Worm (Caenorhabditis elegans) whole organism, L2 larva: ENCODE results near the gene K02E7.7.
"Not testable (repeated sequence)": the region's sequence is repeated elsewhere in the genome, so short reads cannot be mapped to it uniquely, and the experiment has no call there.

Experiments
- C34F6.9 ChIP-seq: fragments of 150-350 bp; optimal IDR thresholded peaks from 2 replicates; lab custom pipeline; 2014; ENCODE audit warnings: missing biosample characterization, missing genetic modification characterization
- R02D3.7 ChIP-seq: fragments of 150-350 bp; optimal IDR thresholded peaks from 2 replicates; lab custom pipeline; 2014; ENCODE audit warnings: missing biosample characterization, missing genetic modification characterization
- Y55F3AM.14 ChIP-seq: fragments of 200-800 bp; sonication (Bioruptor generic); optimal IDR thresholded peaks from 2 replicates; lab custom pipeline; 2018; ENCODE audit warnings: mild to moderate bottlenecking, missing genetic modification characterization, missing compliant biosample characterization
- ZK546.5 ChIP-seq: sonication (generic microtip); optimal IDR thresholded peaks from 2 replicates; lab custom pipeline; 2017; ENCODE audit warnings: missing biosample characterization, missing genetic modification characterization
- alr-1 ChIP-seq: fragments of 150-350 bp; optimal IDR thresholded peaks from 2 replicates; lab custom pipeline; 2014; ENCODE audit warnings: missing biosample characterization, missing genetic modification characterization
- aly-2 ChIP-seq: fragments of 150-350 bp; optimal IDR thresholded peaks from 2 replicates; lab custom pipeline; 2014; ENCODE audit warnings: missing biosample characterization, missing genetic modification characterization
- ama-1 ChIP-seq: fragments of 150-350 bp; optimal IDR thresholded peaks from 2 replicates; lab custom pipeline; 2018; ENCODE audit warnings: inconsistent platforms
- blmp-1 ChIP-seq: sonication (generic microtip); optimal IDR thresholded peaks from 2 replicates; lab custom pipeline; 2017; ENCODE audit warnings: missing genetic modification characterization, mild to moderate bottlenecking, missing compliant biosample characterization, antibody characterized with exemption, moderate library complexity; ENCODE audit not compliant: insufficient read depth
- ceh-16 ChIP-seq: fragments of 150-350 bp; optimal IDR thresholded peaks from 2 replicates; lab custom pipeline; 2014; ENCODE audit warnings: missing biosample characterization, missing genetic modification characterization
- ceh-82 ChIP-seq: fragments of 150-350 bp; optimal IDR thresholded peaks from 2 replicates; lab custom pipeline; 2014; ENCODE audit warnings: missing biosample characterization, missing genetic modification characterization
- egl-27 ChIP-seq: sonication (generic microtip); optimal IDR thresholded peaks from 3 replicates; lab custom pipeline; 2017; ENCODE audit warnings: missing biosample characterization, missing genetic modification reagents, missing genetic modification characterization
- fos-1 ChIP-seq: fragments of 150-350 bp; optimal IDR thresholded peaks from 2 replicates; lab custom pipeline; 2014; ENCODE audit warnings: missing biosample characterization, missing genetic modification characterization
- gmeb-1 ChIP-seq: fragments of 150-350 bp; optimal IDR thresholded peaks from 2 replicates; lab custom pipeline; 2014; ENCODE audit warnings: missing biosample characterization, missing genetic modification characterization
- lin-11 ChIP-seq: fragments of 150-350 bp; sonication (generic microtip); optimal IDR thresholded peaks from 2 replicates; lab custom pipeline; 2014; ENCODE audit warnings: missing biosample characterization, missing genetic modification characterization, inconsistent platforms, mixed read lengths
- lin-39 ChIP-seq: fragments of 150-350 bp; optimal IDR thresholded peaks from 2 replicates; lab custom pipeline; 2014; ENCODE audit warnings: missing biosample characterization, missing genetic modification reagents, missing genetic modification characterization
- mbf-1 ChIP-seq: sonication (generic microtip); optimal IDR thresholded peaks from 2 replicates; lab custom pipeline; 2017; ENCODE audit warnings: missing biosample characterization, missing genetic modification characterization
- nhr-12 ChIP-seq: fragments of 150-350 bp; optimal IDR thresholded peaks from 2 replicates; lab custom pipeline; 2014; ENCODE audit warnings: missing biosample characterization, missing genetic modification characterization
- nhr-129 ChIP-seq: fragments of 150-350 bp; optimal IDR thresholded peaks from 2 replicates; lab custom pipeline; 2014; ENCODE audit warnings: missing biosample characterization, missing genetic modification characterization
- nhr-21 ChIP-seq: fragments of 150-350 bp; optimal IDR thresholded peaks from 2 replicates; lab custom pipeline; 2014; ENCODE audit warnings: missing biosample characterization, missing genetic modification characterization
- nhr-25 ChIP-seq: fragments of 150-350 bp; sonication (generic microtip); optimal IDR thresholded peaks from 3 replicates; lab custom pipeline; 2014; ENCODE audit warnings: missing biosample characterization, missing genetic modification characterization
- nhr-6 ChIP-seq: fragments of 150-350 bp; optimal IDR thresholded peaks from 2 replicates; lab custom pipeline; 2014; ENCODE audit warnings: missing biosample characterization, missing genetic modification characterization
- nhr-77 ChIP-seq: fragments of 150-350 bp; optimal IDR thresholded peaks from 2 replicates; lab custom pipeline; 2014; ENCODE audit warnings: missing biosample characterization, missing genetic modification characterization
- sma-9 ChIP-seq, 2 experiments: fragments of 150-350 bp in 1 of 2; sonication (generic microtip) in 1 of 2; optimal IDR thresholded peaks; 2 replicates each; lab custom pipeline; 2014 to 2016; ENCODE audit warnings: missing genetic modification characterization in 2 of 2, mild to moderate bottlenecking in 1 of 2, missing biosample characterization in 1 of 2, missing compliant biosample characterization in 1 of 2, missing genetic modification reagents in 1 of 2, moderate library complexity in 1 of 2
- snpc-4 ChIP-seq: fragments of 150-350 bp; optimal IDR thresholded peaks from 2 replicates; lab custom pipeline; 2014; ENCODE audit warnings: missing biosample characterization, missing genetic modification characterization
- zag-1 ChIP-seq: fragments of 150-350 bp; optimal IDR thresholded peaks from 2 replicates; lab custom pipeline; 2014; ENCODE audit warnings: missing biosample characterization, missing genetic modification characterization
- ztf-11 ChIP-seq: sonication (generic microtip); optimal IDR thresholded peaks from 2 replicates; lab custom pipeline; 2017; ENCODE audit warnings: missing biosample characterization, missing genetic modification characterization

K02E7.7 gene

DNA sequence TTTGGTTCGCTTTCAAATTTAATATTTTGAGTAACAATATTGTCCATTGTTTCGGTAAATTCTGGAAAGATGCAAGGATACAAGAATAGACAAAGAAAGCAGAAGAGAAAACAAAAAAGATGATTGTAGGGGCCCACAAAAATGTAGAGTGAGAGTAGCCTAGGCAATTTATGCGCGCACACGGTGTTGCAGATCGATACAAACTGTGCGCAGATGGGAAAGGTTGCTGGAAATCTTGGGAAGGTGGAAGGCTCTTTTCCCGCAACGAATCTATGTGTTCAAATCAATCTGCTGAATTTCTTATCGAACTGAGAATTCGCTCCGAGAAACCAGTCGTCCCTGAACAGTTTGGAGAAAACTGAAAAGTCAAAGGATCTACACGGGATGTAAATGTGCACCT, 5.9 kb downstream of the K02E7.7 start, which contains the start of gene btb-10:
Gene btb-10, minus strand, starts transcription at position 101 of the 400 bp plus-strand sequence.
- TF ChIP-seq nhr-6 (tag; lab: Kevin White, UChicago); Y55F3AM.14 (GFP tag; lab: Kevin White, UChicago); alr-1 (tag; lab: Kevin White, UChicago): not testable (repeated sequence)
- TF ChIP-seq, all 48 proteins: peak for 0; not testable (repeated sequence) for 48

DNA sequence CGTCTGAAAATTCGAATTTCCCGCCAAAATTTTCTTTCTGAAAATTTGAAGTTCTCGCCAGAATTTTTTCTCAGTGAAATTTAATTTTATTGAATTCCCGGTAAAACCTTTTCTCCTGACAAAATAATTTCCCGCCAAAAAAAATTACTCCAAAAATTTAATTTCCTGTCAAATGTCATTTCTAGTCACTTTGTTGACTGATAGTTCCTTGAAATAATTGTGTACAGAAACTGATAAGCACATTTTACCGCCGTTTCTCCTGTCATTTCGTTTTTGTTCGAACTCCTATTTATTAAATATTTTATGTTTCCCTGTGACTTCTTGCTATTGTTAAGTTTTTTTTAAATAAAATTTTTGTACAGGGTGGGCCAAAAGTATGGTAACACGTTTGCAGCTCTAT, 9.1 kb downstream of the K02E7.7 start:
- peak; percentile 12 for TF ChIP-seq fos-1 (tag; lab: Kevin White, UChicago)
- TF ChIP-seq ztf-11: no peak
- no peak for TF ChIP-seq blmp-1 (tag; lab: Kevin White, UChicago)

DNA sequence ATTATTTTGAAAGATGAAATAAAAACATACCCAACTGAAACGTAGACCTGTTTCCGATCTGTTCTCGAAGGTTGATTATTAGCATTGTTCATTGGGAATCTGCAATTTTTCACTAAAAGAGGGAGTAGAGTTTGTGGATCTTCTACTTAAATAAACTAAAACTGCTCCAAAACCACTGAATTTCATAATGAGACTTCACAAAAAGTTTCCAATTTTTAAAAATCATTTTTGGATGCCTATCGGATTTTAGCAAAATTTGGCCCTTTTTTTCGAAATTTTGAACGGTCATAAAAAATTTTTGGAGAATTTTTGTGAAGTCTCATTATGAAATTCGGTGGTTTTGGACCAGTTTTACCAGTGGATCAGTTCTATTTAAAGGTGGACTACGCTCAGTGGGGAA, 12.1 kb downstream of the K02E7.7 start, which contains the start of gene K02E7.10:
Gene K02E7.10, minus strand, starts transcription at position 101 of the 400 bp plus-strand sequence.
- TF ChIP-seq egl-27 (tag; lab: Kevin White, UChicago): no peak
- TF ChIP-seq Y55F3AM.14 (GFP tag; lab: Kevin White, UChicago): no peak
- no peak for TF ChIP-seq lin-39 (tag; lab: Kevin White, UChicago)
- no peak for TF ChIP-seq ceh-82
- no peak for TF ChIP-seq alr-1 (tag; lab: Kevin White, UChicago)
- no peak for TF ChIP-seq zag-1

DNA sequence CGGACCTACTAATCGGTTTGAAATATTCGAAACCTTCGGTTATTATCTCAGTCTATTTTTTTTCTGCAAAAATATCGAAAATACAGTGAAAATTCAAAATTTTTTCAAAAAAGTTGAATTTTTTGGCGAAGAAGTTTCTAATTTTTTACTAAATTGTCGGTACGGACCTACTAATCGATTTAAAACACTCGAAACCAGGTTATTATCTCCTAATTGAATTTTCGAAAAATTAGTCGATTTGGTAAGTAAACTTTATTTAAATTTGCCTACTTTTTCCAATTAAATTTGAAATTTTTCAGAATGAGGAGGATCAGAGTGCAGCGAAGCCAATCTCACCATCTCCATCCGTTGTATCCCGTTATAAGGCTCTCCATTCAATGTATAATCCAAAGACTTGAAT, 16.1 kb downstream of the K02E7.7 start, which contains the start of gene K02E7.12:
Gene K02E7.12, plus strand, starts transcription at position 301 of the 400 bp plus-strand sequence.
- no peak for TF ChIP-seq snpc-4 (tag; lab: Kevin White, UChicago)
- TF ChIP-seq nhr-129 (tag; lab: Kevin White, UChicago): no peak
- no peak for TF ChIP-seq C34F6.9 (tag; lab: Kevin White, UChicago)
- no peak for TF ChIP-seq sma-9 (GFP tag; optimal IDR thresholded peaks at IDR 0.05; lab: Kevin White, UChicago)
- no peak for TF ChIP-seq sma-9 (tag; optimal IDR thresholded peaks at IDR 0.05; lab: Kevin White, UChicago)
- TF ChIP-seq R02D3.7 (tag; lab: Kevin White, UChicago): no peak

DNA sequence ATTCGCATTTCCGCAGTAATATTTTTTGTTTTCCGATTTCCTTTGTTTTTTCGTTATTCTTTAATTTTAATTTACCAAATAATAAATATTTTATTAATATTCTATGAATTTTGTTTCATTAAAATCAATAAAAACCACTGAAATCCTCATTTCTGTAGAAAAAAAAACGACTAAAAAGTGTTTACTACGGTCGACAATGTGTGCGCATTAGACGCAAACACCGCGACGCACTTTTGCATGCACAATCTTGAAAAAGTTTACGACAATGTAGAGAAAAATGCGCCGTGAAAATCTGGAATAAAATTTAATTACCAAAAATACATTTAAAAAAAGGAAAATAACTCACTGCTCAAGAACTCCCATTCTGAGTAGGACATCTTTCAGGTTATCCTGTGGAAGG, 16.6 kb downstream of the K02E7.7 start:
- no peak for TF ChIP-seq ZK546.5
- TF ChIP-seq snpc-4 (tag; lab: Kevin White, UChicago): no peak
- TF ChIP-seq, all 48 proteins: peak for 0

DNA sequence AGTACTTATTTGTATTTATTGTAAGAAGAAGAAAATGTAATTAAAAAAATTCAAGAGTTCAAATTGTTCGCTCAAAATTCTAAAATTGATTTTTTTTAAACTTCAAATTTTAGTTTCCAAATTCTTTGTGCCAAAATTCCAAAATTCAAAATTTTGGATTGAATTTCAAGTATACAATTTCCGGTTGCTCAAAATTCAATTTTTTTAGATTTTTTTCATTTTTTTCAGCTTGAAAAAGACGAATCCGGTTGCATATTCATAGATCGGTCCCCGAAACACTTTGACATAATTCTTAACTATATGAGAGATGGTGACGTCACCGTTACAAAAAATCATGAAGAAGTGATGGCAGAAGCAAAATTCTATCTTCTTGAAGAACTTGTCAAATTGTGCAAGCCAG, 17.3 kb downstream of the K02E7.7 start, which contains the start of gene K02E7.4:
Gene K02E7.4, plus strand, starts transcription at position 301 of the 400 bp plus-strand sequence.
- no peak for TF ChIP-seq lin-39 (tag; lab: Kevin White, UChicago)
- no peak for TF ChIP-seq nhr-21 (tag; lab: Kevin White, UChicago)
- TF ChIP-seq mbf-1 (tag; lab: Kevin White, UChicago): no peak
- TF ChIP-seq Y55F3AM.14 (GFP tag; lab: Kevin White, UChicago): no peak
- TF ChIP-seq ceh-16: no peak
- no peak for TF ChIP-seq lin-11 (tag; lab: Kevin White, UChicago)
- no peak for TF ChIP-seq blmp-1 (tag; lab: Kevin White, UChicago)
- no peak for TF ChIP-seq fos-1 (tag; lab: Kevin White, UChicago)
- TF ChIP-seq R02D3.7 (tag; lab: Kevin White, UChicago): no peak

DNA sequence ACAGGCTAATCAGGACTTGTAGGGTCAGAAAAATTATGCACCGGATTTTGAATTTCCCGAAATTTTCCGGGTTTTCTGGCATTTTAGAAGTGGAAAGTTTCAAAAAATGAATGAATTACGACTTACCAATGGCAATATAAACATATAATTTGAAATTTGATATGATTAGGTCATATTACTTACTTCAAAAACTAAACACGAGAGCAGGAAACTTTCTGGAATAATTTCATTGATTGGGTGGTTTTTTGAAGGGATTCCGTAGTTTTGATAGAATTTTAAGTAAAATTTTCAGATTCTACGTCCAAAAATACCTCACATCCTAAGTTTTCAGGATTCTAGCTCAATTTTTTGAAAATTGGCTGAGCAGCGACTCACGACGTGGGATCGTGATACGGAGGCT, 20.6 kb downstream of the K02E7.7 start, which contains the start of gene K02E7.11:
Gene K02E7.11, minus strand, starts transcription at position 101 of the 400 bp plus-strand sequence.
- TF ChIP-seq nhr-12 (tag; lab: Kevin White, UChicago): no peak
- no peak for TF ChIP-seq lin-11 (tag; lab: Kevin White, UChicago)
- no peak for TF ChIP-seq ceh-82
- no peak for TF ChIP-seq R02D3.7 (tag; lab: Kevin White, UChicago)
- TF ChIP-seq, all 48 proteins: peak for 0

DNA sequence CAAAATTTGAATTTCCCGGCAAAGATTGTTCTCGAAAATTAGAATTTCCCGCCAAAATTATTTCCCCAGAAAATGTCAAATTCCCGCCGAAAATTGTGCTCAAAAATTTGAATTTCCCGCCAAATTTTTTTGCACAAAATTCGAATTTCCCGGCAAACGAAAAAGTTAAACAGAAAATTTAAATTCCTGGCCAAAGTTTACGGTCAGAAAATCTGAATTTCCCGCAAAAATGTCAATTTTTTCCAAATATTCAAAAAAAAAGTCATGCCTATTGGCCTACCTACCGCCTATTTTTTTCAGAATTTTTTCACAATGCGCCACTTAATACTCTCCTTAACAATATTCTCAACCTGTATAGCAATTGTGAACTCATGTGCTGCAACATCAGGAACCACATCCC, 28.0 kb downstream of the K02E7.7 start, which contains the start of gene K02E7.1:
Gene K02E7.1, plus strand, starts transcription at position 301 of the 400 bp plus-strand sequence.
- TF ChIP-seq egl-27 (tag; lab: Kevin White, UChicago): no peak
- TF ChIP-seq aly-2 (tag; lab: Kevin White, UChicago): no peak
- TF ChIP-seq ama-1 (lab: Kevin White, UChicago): no peak
- TF ChIP-seq nhr-77 (tag; lab: Kevin White, UChicago): no peak
- TF ChIP-seq nhr-25: no peak
- TF ChIP-seq gmeb-1: no peak
- no peak for TF ChIP-seq alr-1 (tag; lab: Kevin White, UChicago)
- TF ChIP-seq ceh-82: no peak
- TF ChIP-seq nhr-12 (tag; lab: Kevin White, UChicago): no peak
- no peak for TF ChIP-seq ceh-16
- no peak for TF ChIP-seq fos-1 (tag; lab: Kevin White, UChicago)
- TF ChIP-seq nhr-6 (tag; lab: Kevin White, UChicago): no peak
- no peak for TF ChIP-seq lin-39 (tag; lab: Kevin White, UChicago)
